Worm (Caenorhabditis elegans): Measurements from ENCODE around the gene T19D12.2.

ce11 chrII:6637854-6638253 lies 23.3 kb upstream of the T19D12.2 start:
- TF ChIP-seq unc-39 (tag; optimal IDR thresholded peaks at IDR 0.05), result no peak
- no peak for TF ChIP-seq zfp-3 (GFP tag; conservative IDR thresholded peaks at IDR 0.05)
- no peak for TF ChIP-seq pha-4 (GFP tag; IDR thresholded peaks at IDR 0.05)
- TF ChIP-seq pha-4 (tag; optimal IDR thresholded peaks at IDR 0.05), result no peak
- TF ChIP-seq aly-2 (tag; optimal IDR thresholded peaks at IDR 0.05), result no peak
- TF ChIP-seq egl-27 (tag; optimal IDR thresholded peaks at IDR 0.05), result no peak
- TF ChIP-seq snpc-4 (tag; optimal IDR thresholded peaks at IDR 0.05), result no peak
- TF ChIP-seq lin-15B (tag; optimal IDR thresholded peaks at IDR 0.05), result no peak
- no peak for TF ChIP-seq lin-13 (GFP tag; optimal IDR thresholded peaks at IDR 0.05)
- no peak for TF ChIP-seq nhr-6 (tag; optimal IDR thresholded peaks at IDR 0.05)
- no peak for TF ChIP-seq pqm-1 (tag; optimal IDR thresholded peaks at IDR 0.05)
- TF ChIP-seq F49E8.2 (tag; optimal IDR thresholded peaks at IDR 0.05; ENCODE audit: borderline replicate concordance), result no peak
- no peak for TF ChIP-seq lsy-2 (tag; optimal IDR thresholded peaks at IDR 0.05)
- TF ChIP-seq ctbp-1 (GFP tag; IDR thresholded peaks at IDR 0.05), result no peak
- TF ChIP-seq fos-1 (tag; optimal IDR thresholded peaks at IDR 0.05), result no peak
